Fruit fly (Drosophila melanogaster) whole organism, prepupa: ENCODE results near the gene Grip128.

Source experiments
- Blimp-1 ChIP-seq: fragments of 200-800 bp; sonication (Bioruptor generic); optimal IDR thresholded peaks from 3 replicates; lab custom pipeline; 2017; ENCODE audit warnings: missing biosample characterization, missing genetic modification characterization, mild to moderate bottlenecking, moderate library complexity, missing genetic modification reagents
- CG15336 ChIP-seq: fragments of 200-800 bp; sonication (Bioruptor generic); IDR thresholded peaks from 2 replicates; pipeline ENCODE4 v1.3.6; 2022; ENCODE audit warnings: missing biosample characterization, missing genetic modification characterization
- CG16779 ChIP-seq: fragments of 200-800 bp; sonication (Bioruptor generic); optimal IDR thresholded peaks from 3 replicates; lab custom pipeline; 2017; ENCODE audit warnings: missing biosample characterization, mild to moderate bottlenecking, missing genetic modification characterization
- CG31627 ChIP-seq: fragments of 200-800 bp; sonication (Bioruptor generic); optimal IDR thresholded peaks from 3 replicates; lab custom pipeline; 2016; ENCODE audit warnings: missing biosample characterization, missing genetic modification characterization
- CG32006 ChIP-seq: fragments of 200-800 bp; sonication (Bioruptor generic); optimal IDR thresholded peaks from 3 replicates; lab custom pipeline; 2017; ENCODE audit warnings: missing biosample characterization, mild to moderate bottlenecking, missing genetic modification characterization
- CG34406 ChIP-seq: fragments of 200-800 bp; sonication (Bioruptor generic); optimal IDR thresholded peaks from 3 replicates; lab custom pipeline; 2016; ENCODE audit warnings: missing biosample characterization, missing genetic modification characterization
- CG6163 ChIP-seq: fragments of 200-800 bp; sonication (Bioruptor generic); IDR thresholded peaks from 3 replicates; pipeline ENCODE4 v1.3.6; 2022; ENCODE audit warnings: missing biosample characterization, missing genetic modification characterization
- CG6792 ChIP-seq: fragments of 200-800 bp; sonication (Bioruptor generic); optimal IDR thresholded peaks from 3 replicates; lab custom pipeline; 2016; ENCODE audit warnings: missing biosample characterization, missing genetic modification characterization
- CG7368 ChIP-seq: fragments of 200-800 bp; sonication (Bioruptor generic); optimal IDR thresholded peaks from 3 replicates; lab custom pipeline; 2016; ENCODE audit warnings: missing biosample characterization, missing genetic modification characterization
- CG8119 ChIP-seq: fragments of 200-800 bp; sonication (Bioruptor generic); IDR thresholded peaks from 3 replicates; pipeline ENCODE4 v1.3.6; 2022; ENCODE audit warnings: missing biosample characterization, missing genetic modification characterization
- CG8319 ChIP-seq: fragments of 200-800 bp; sonication (Bioruptor generic); optimal IDR thresholded peaks from 3 replicates; lab custom pipeline; 2016; ENCODE audit warnings: missing biosample characterization, missing genetic modification characterization
- CG9139 ChIP-seq: fragments of 200-800 bp; sonication (Bioruptor generic); optimal IDR thresholded peaks from 3 replicates; lab custom pipeline; 2017; ENCODE audit warnings: missing biosample characterization, mild to moderate bottlenecking, missing genetic modification characterization
- Eip78C ChIP-seq: fragments of 200-800 bp; sonication (Bioruptor generic); peaks from one replicate; lab custom pipeline; 2016; ENCODE audit warnings: missing biosample characterization, missing genetic modification characterization
- Hr4 ChIP-seq: fragments of 200-800 bp; sonication (Bioruptor generic); optimal IDR thresholded peaks from 3 replicates; lab custom pipeline; 2016; ENCODE audit warnings: missing biosample characterization, missing genetic modification characterization
- Smox ChIP-seq: fragments of 200-800 bp; sonication (Bioruptor generic); optimal IDR thresholded peaks from 3 replicates; lab custom pipeline; 2016; ENCODE audit warnings: missing biosample characterization, missing genetic modification characterization
- achi ChIP-seq: fragments of 200-800 bp; sonication (Bioruptor generic); optimal IDR thresholded peaks from 3 replicates; lab custom pipeline; 2016; ENCODE audit warnings: missing biosample characterization, missing genetic modification characterization
- acj6 ChIP-seq: fragments of 200-800 bp; sonication (Bioruptor generic); optimal IDR thresholded peaks from 3 replicates; lab custom pipeline; 2016; ENCODE audit warnings: missing biosample characterization, missing genetic modification characterization
- eg ChIP-seq: fragments of 200-800 bp; sonication (Bioruptor generic); IDR thresholded peaks from 3 replicates; pipeline ENCODE4 v1.3.6; 2022; ENCODE audit warnings: missing biosample characterization, missing genetic modification characterization
- fd59A ChIP-seq: fragments of 200-800 bp; sonication (Bioruptor generic); optimal IDR thresholded peaks from 2 replicates; lab custom pipeline; 2017; ENCODE audit warnings: missing biosample characterization, mild to moderate bottlenecking, missing genetic modification characterization, missing genetic modification reagents
- fd85E ChIP-seq: fragments of 200-800 bp; sonication (Bioruptor generic); optimal IDR thresholded peaks from 3 replicates; lab custom pipeline; 2016; ENCODE audit warnings: missing biosample characterization, missing genetic modification characterization
- fkh ChIP-seq: fragments of 200-800 bp; sonication (Bioruptor generic); optimal IDR thresholded peaks from 3 replicates; lab custom pipeline; 2017; ENCODE audit warnings: missing biosample characterization, mild to moderate bottlenecking, missing genetic modification characterization, moderate library complexity
- lz ChIP-seq: fragments of 200-800 bp; sonication (Bioruptor generic); optimal IDR thresholded peaks from 3 replicates; lab custom pipeline; 2016; ENCODE audit warnings: missing biosample characterization, missing genetic modification characterization
- net ChIP-seq: fragments of 200-800 bp; sonication (Bioruptor generic); optimal IDR thresholded peaks from 3 replicates; lab custom pipeline; 2016; ENCODE audit warnings: missing biosample characterization, missing genetic modification characterization
- pdm3 ChIP-seq: fragments of 200-800 bp; sonication (Bioruptor generic); optimal IDR thresholded peaks from 3 replicates; lab custom pipeline; 2016; ENCODE audit warnings: missing biosample characterization, missing genetic modification characterization
- salr ChIP-seq, 2 experiments: fragments of 200-800 bp; sonication (Bioruptor generic); optimal IDR thresholded peaks; 3 replicates each; lab custom pipeline; 2016 to 2018; ENCODE audit warnings: missing biosample characterization in 2 of 2, missing genetic modification characterization in 2 of 2, mild to moderate bottlenecking in 1 of 2
- ss ChIP-seq, 2 experiments: fragments of 200-800 bp; sonication (Bioruptor generic); optimal IDR thresholded peaks; 2 replicates in 1 of 2; 3 replicates in 1 of 2; lab custom pipeline; 2017 to 2018; ENCODE audit warnings: mild to moderate bottlenecking in 2 of 2, missing biosample characterization in 2 of 2, missing genetic modification characterization in 2 of 2, moderate library complexity in 1 of 2

Grip128 gene

dm6 chrX:15497440-15498271, 25.7 kb upstream of the Grip128 start (continued):
- TF ChIP-seq CG34406 (no peak), fkh (peak; percentile 94), achi (GFP tag; lab: Kevin White, UChicago) (no peak), CG7368 (no peak), pdm3 (GFP tag; lab: Kevin White, UChicago) (no peak), net (no peak), fd59A (no peak), CG8319 (GFP tag; lab: Kevin White, UChicago) (no peak), CG6792 (no peak), Blimp-1 (GFP tag; lab: Kevin White, UChicago) (no peak), CG32006 (peak; percentile 10), salr (GFP tag; optimal IDR thresholded peaks at IDR 0.05; lab: Kevin White, UChicago) (no peak), CG6163 (GFP tag; lab: Robert Waterston, UW) (peak; percentile 30; the same call in 2 of the 3 replicates), CG16779 (tag; lab: Kevin White, UChicago) (peak; percentile 5), acj6 (GFP tag; lab: Kevin White, UChicago) (no peak), lz (GFP tag; lab: Kevin White, UChicago) (no peak)

DNA sequence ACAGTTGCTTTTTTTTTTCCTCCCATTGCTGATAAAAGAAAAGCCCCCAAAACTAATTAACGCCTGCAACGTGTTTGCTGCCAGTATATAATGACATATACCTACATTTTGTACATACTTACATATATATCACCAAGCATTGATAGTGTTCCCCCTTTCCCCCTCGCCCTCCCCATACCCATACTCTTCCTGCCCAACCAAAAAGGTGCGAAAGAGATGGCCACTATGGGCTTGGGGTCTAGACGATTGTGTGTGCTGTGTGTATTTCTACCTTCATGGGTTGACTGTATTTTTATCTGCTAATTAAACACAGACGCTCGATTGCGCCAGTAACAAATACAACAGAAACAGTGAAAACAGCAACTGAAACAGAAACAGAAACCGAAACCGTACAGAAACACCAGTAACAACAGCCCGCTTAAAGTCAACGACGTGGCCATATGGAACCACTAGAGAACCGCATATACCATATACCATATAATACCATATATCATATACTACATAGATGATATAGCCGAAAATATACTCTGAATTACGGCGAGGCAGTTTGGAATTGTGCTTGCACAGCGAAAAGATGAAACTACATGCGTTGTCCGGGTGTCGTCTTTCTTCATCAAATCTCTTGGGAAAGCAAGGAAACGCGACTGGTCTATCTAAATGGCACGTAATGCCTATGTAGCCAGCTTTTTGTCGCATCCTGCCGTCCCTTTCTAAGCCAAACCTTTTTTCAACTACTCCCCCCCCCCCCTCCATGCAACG, 24.9 kb upstream of the Grip128 start:
- no peak for TF ChIP-seq CG8119
- no peak for TF ChIP-seq CG15336 (GFP tag; lab: Robert Waterston, UW)
- peak; percentile 76 for TF ChIP-seq fkh
- TF ChIP-seq acj6 (GFP tag; lab: Kevin White, UChicago) = no peak
- no peak for TF ChIP-seq fd85E (GFP tag; lab: Kevin White, UChicago)

- TF ChIP-seq Eip78C (GFP tag; lab: Kevin White, UChicago) (peak; percentile 53), fkh (peak; percentile 61), Blimp-1 (GFP tag; lab: Kevin White, UChicago) (no peak)
These were observed 23.9 kb upstream of the Grip128 start for dm6 chrX:15495600-15496379.

dm6 chrX:15490519-15490918, 18.6 kb upstream of the Grip128 start:
- no peak for TF ChIP-seq Hr4 (GFP tag; lab: Kevin White, UChicago)
- TF ChIP-seq eg (GFP tag; lab: Robert Waterston, UW) = no peak
- no peak for TF ChIP-seq CG6792
- TF ChIP-seq fd59A = no peak
- TF ChIP-seq CG31627 (GFP tag; lab: Kevin White, UChicago) = no peak
- no peak for TF ChIP-seq ss (GFP tag; optimal IDR thresholded peaks at IDR 0.05; lab: Kevin White, UChicago)
- TF ChIP-seq CG8119 = no peak

dm6 chrX:15486682-15487081, 14.8 kb upstream of the Grip128 start, which contains the start of gene Gmap:
Gene Gmap, plus strand, starts transcription at chrX:15486922.
- no peak for TF ChIP-seq CG16779 (tag; lab: Kevin White, UChicago)
- peak; percentile 22 for TF ChIP-seq Eip78C (GFP tag; lab: Kevin White, UChicago)
- TF ChIP-seq CG9139 = no peak

DNA sequence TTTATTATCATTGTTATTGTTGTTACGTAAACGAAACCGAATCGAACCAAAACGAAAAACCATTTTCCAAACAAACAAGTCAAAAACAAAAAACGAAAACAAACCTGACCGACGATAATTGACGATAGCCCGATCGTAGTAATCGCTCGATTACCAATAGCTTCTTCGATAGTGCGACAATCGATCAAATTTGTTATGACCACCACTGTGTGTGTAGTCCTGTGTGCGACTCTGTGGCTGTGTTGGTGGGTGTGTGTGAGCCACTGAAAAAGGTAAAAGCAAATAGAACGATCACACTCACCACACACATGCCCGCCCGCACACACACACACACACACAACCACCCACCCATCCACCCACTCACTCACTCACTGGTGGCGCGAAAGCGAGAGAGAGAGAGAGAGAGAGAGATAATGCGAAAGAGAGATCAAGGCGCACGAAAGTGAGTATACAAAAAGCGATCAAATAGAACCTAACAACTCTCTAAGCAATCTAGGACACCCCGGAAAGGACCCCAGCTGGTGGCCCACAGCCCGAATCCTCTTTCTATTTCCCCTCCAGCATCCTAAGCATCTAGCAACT, 12.6 kb upstream of the Grip128 start:
- TF ChIP-seq CG31627 (GFP tag; lab: Kevin White, UChicago) (no peak), Smox (GFP tag; lab: Kevin White, UChicago) (no peak), Eip78C (GFP tag; lab: Kevin White, UChicago) (peak; percentile 11)
